Worm (Caenorhabditis elegans) whole organism, L1 larva: ENCODE data around the gene W03F9.1.

ENCODE experiments used
- C04F5.9 ChIP-seq: sonication (generic microtip); optimal IDR thresholded peaks from 2 replicates; lab custom pipeline; 2016; ENCODE audit warnings: missing genetic modification characterization, missing compliant biosample characterization
- F16B12.6 ChIP-seq: fragments of 150-350 bp; optimal IDR thresholded peaks from 2 replicates; lab custom pipeline; 2014; ENCODE audit warnings: missing biosample characterization, missing genetic modification characterization
- Y116A8C.19 ChIP-seq: sonication (generic microtip); optimal IDR thresholded peaks from 2 replicates; lab custom pipeline; 2016; ENCODE audit warnings: missing compliant biosample characterization, missing genetic modification characterization, borderline replicate concordance
- aha-1 ChIP-seq: fragments of 150-350 bp; optimal IDR thresholded peaks from 2 replicates; lab custom pipeline; 2014; ENCODE audit warnings: missing biosample characterization, missing genetic modification characterization
- ceh-8 ChIP-seq: fragments of 200-800 bp; sonication (Bioruptor generic); optimal IDR thresholded peaks from 2 replicates; lab custom pipeline; 2018; ENCODE audit warnings: mild to moderate bottlenecking, missing genetic modification characterization, moderate library complexity, missing compliant biosample characterization
- ceh-82 ChIP-seq, 3 experiments: fragments of 150-350 bp in 1 of 3; sonication (generic microtip) in 2 of 3; optimal IDR thresholded peaks; 2 replicates each; lab custom pipeline; 2014 to 2017; ENCODE audit warnings: missing biosample characterization in 3 of 3, missing genetic modification characterization in 3 of 3
- ces-1 ChIP-seq: fragments of 150-350 bp; optimal IDR thresholded peaks from 2 replicates; lab custom pipeline; 2014; ENCODE audit warnings: missing biosample characterization, missing genetic modification reagents, missing genetic modification characterization
- dpl-1 ChIP-seq, 3 experiments: fragments of 150-350 bp in 2 of 3; sonication (generic microtip) in 1 of 3; optimal IDR thresholded peaks; 2 replicates each; lab custom pipeline; 2014 to 2017; ENCODE audit warnings: missing biosample characterization in 3 of 3, missing genetic modification characterization in 3 of 3, missing genetic modification reagents in 3 of 3
- dsc-1 ChIP-seq: sonication (generic microtip); optimal IDR thresholded peaks from 2 replicates; lab custom pipeline; 2016; ENCODE audit warnings: mild to moderate bottlenecking, missing genetic modification characterization, missing compliant biosample characterization
- efl-1 ChIP-seq, 4 experiments: fragments of 150-350 bp; optimal IDR thresholded peaks in 3 of 4; peaks in 1 of 4; 1 replicate in 1 of 4; 2 replicates in 3 of 4; lab custom pipeline; 2014; ENCODE audit warnings: missing biosample characterization in 2 of 4, missing genetic modification characterization in 2 of 4, missing genetic modification reagents in 2 of 4
- egl-27 ChIP-seq, 2 experiments: fragments of 150-350 bp in 1 of 2; sonication (generic microtip); optimal IDR thresholded peaks; 3 replicates each; lab custom pipeline; 2017 to 2018; ENCODE audit warnings: missing biosample characterization in 2 of 2, missing genetic modification characterization in 2 of 2, missing genetic modification reagents in 2 of 2
- elt-3 ChIP-seq, 6 experiments: fragments of 150-350 bp in 1 of 6; sonication (generic microtip); optimal IDR thresholded peaks; 2 replicates each; lab custom pipeline; 2017 to 2018; ENCODE audit warnings: missing biosample characterization in 6 of 6, missing genetic modification characterization in 6 of 6, inconsistent platforms in 1 of 6
- ets-5 ChIP-seq: fragments of 200-800 bp; sonication (Bioruptor generic); IDR thresholded peaks from 2 replicates; pipeline ENCODE4 v1.3.6; 2022; ENCODE audit warnings: missing genetic modification characterization, missing compliant biosample characterization
- fos-1 ChIP-seq: fragments of 150-350 bp; optimal IDR thresholded peaks from 2 replicates; lab custom pipeline; 2014; ENCODE audit warnings: missing biosample characterization, missing genetic modification characterization
- hlh-4 ChIP-seq: sonication (generic microtip); optimal IDR thresholded peaks from 2 replicates; lab custom pipeline; 2016; ENCODE audit warnings: mild to moderate bottlenecking, missing genetic modification characterization, missing compliant biosample characterization
- lin-14 ChIP-seq: fragments of 200-800 bp; sonication (Bioruptor generic); optimal IDR thresholded peaks from 2 replicates; lab custom pipeline; 2018; ENCODE audit warnings: mild to moderate bottlenecking, missing genetic modification characterization, moderate library complexity, missing compliant biosample characterization
- lin-35 ChIP-seq, 2 experiments: fragments of 150-350 bp; optimal IDR thresholded peaks; 2 replicates each; lab custom pipeline; 2014; ENCODE audit warnings: missing biosample characterization in 2 of 2, missing genetic modification characterization in 2 of 2, missing genetic modification reagents in 2 of 2
- lin-39 ChIP-seq: fragments of 150-350 bp; optimal IDR thresholded peaks from 2 replicates; lab custom pipeline; 2014; ENCODE audit warnings: missing biosample characterization, missing genetic modification reagents, missing genetic modification characterization
- mab-9 ChIP-seq: fragments of 200-800 bp; sonication (Bioruptor generic); IDR thresholded peaks from 2 replicates; pipeline ENCODE4 v1.3.6; 2022; ENCODE audit warnings: missing genetic modification reagents, missing genetic modification characterization, missing compliant biosample characterization
- mdl-1 ChIP-seq, 2 experiments: fragments of 150-350 bp; optimal IDR thresholded peaks; 2 replicates each; lab custom pipeline; 2014 to 2017; ENCODE audit warnings: missing biosample characterization in 2 of 2, missing genetic modification characterization in 2 of 2, inconsistent platforms in 1 of 2
- mef-2 ChIP-seq: fragments of 150-350 bp; optimal IDR thresholded peaks from 2 replicates; lab custom pipeline; 2014; ENCODE audit warnings: missing biosample characterization, missing genetic modification characterization
- nhr-11 ChIP-seq: fragments of 150-350 bp; optimal IDR thresholded peaks from 2 replicates; lab custom pipeline; 2014; ENCODE audit warnings: missing biosample characterization, missing genetic modification characterization
- nhr-19 ChIP-seq: fragments of 200-800 bp; sonication (Bioruptor generic); conservative IDR thresholded peaks from 2 replicates; pipeline ENCODE4 v1.3.6; 2022; ENCODE audit warnings: missing genetic modification characterization, missing compliant biosample characterization
- nhr-20 ChIP-seq: sonication (generic microtip); optimal IDR thresholded peaks from 2 replicates; lab custom pipeline; 2016; ENCODE audit warnings: mild to moderate bottlenecking, missing genetic modification characterization, missing compliant biosample characterization
- nhr-237 ChIP-seq: fragments of 150-350 bp; optimal IDR thresholded peaks from 2 replicates; lab custom pipeline; 2014; ENCODE audit warnings: missing biosample characterization, missing genetic modification characterization
- nhr-47 ChIP-seq: sonication (generic microtip); optimal IDR thresholded peaks from 2 replicates; lab custom pipeline; 2016; ENCODE audit warnings: mild to moderate bottlenecking, missing genetic modification characterization, moderate library complexity, missing compliant biosample characterization
- nhr-71 ChIP-seq: sonication (generic microtip); optimal IDR thresholded peaks from 2 replicates; lab custom pipeline; 2016; ENCODE audit warnings: mild to moderate bottlenecking, missing genetic modification characterization, moderate library complexity, missing compliant biosample characterization
- nhr-85 ChIP-seq: sonication (generic microtip); peaks from one replicate; lab custom pipeline; 2016; ENCODE audit warnings: missing genetic modification characterization, inconsistent platforms, missing compliant biosample characterization
- nhr-90 ChIP-seq: sonication (generic microtip); optimal IDR thresholded peaks from 2 replicates; lab custom pipeline; 2016; ENCODE audit warnings: mild to moderate bottlenecking, missing genetic modification characterization, missing compliant biosample characterization; ENCODE audit not compliant: poor library complexity
- pax-3 ChIP-seq: fragments of 200-800 bp; sonication (Bioruptor generic); optimal IDR thresholded peaks from 2 replicates; lab custom pipeline; 2018; ENCODE audit warnings: mild to moderate bottlenecking, missing genetic modification characterization, moderate library complexity, missing compliant biosample characterization
- rnt-1 ChIP-seq: sonication (generic microtip); optimal IDR thresholded peaks from 2 replicates; lab custom pipeline; 2016; ENCODE audit warnings: mild to moderate bottlenecking, missing genetic modification characterization, moderate library complexity, missing compliant biosample characterization
- snpc-4 ChIP-seq: fragments of 150-350 bp; optimal IDR thresholded peaks from 2 replicates; lab custom pipeline; 2014; ENCODE audit warnings: missing biosample characterization, missing genetic modification characterization
- snu-23 ChIP-seq: sonication (generic microtip); optimal IDR thresholded peaks from 2 replicates; lab custom pipeline; 2016; ENCODE audit warnings: missing genetic modification characterization, missing compliant biosample characterization
- sptf-1 ChIP-seq: fragments of 150-350 bp; optimal IDR thresholded peaks from 2 replicates; lab custom pipeline; 2014; ENCODE audit warnings: missing biosample characterization, missing genetic modification characterization
- swsn-7 ChIP-seq: sonication (generic microtip); optimal IDR thresholded peaks from 2 replicates; lab custom pipeline; 2016; ENCODE audit warnings: missing genetic modification characterization, missing compliant biosample characterization
- tbx-2 ChIP-seq: sonication (generic microtip); optimal IDR thresholded peaks from 2 replicates; lab custom pipeline; 2016; ENCODE audit warnings: missing genetic modification characterization, missing compliant biosample characterization
- tlp-1 ChIP-seq: fragments of 150-350 bp; optimal IDR thresholded peaks from 2 replicates; lab custom pipeline; 2014; ENCODE audit warnings: missing biosample characterization, missing genetic modification characterization
- unc-30 ChIP-seq: sonication (generic microtip); optimal IDR thresholded peaks from 2 replicates; lab custom pipeline; 2017; ENCODE audit warnings: missing biosample characterization, missing genetic modification characterization
- unc-62 ChIP-seq: fragments of 150-350 bp; optimal IDR thresholded peaks from 2 replicates; lab custom pipeline; 2014; ENCODE audit warnings: missing biosample characterization, missing genetic modification reagents, missing genetic modification characterization
- unc-86 ChIP-seq: sonication (generic microtip); optimal IDR thresholded peaks from 2 replicates; lab custom pipeline; 2016; ENCODE audit warnings: missing genetic modification characterization, missing compliant biosample characterization
- unc-98 ChIP-seq: fragments of 200-800 bp; sonication (Bioruptor generic); IDR thresholded peaks from 2 replicates; pipeline ENCODE4 v1.3.6; 2022; ENCODE audit warnings: missing genetic modification characterization, missing compliant biosample characterization
- vab-15 ChIP-seq: sonication (generic microtip); optimal IDR thresholded peaks from 2 replicates; lab custom pipeline; 2017; ENCODE audit warnings: missing genotype, mild to moderate bottlenecking, missing genetic modification characterization, missing compliant biosample characterization
- zag-1 ChIP-seq: fragments of 150-350 bp; optimal IDR thresholded peaks from 2 replicates; lab custom pipeline; 2014; ENCODE audit warnings: missing biosample characterization, missing genetic modification characterization
- ztf-11 ChIP-seq, 2 experiments: sonication (generic microtip); optimal IDR thresholded peaks; 2 replicates each; lab custom pipeline; 2016 to 2017; ENCODE audit warnings: missing genetic modification characterization in 2 of 2, missing biosample characterization in 1 of 2, missing compliant biosample characterization in 1 of 2
- ztf-4 ChIP-seq: fragments of 150-350 bp; optimal IDR thresholded peaks from 2 replicates; lab custom pipeline; 2014; ENCODE audit warnings: missing biosample characterization, missing genetic modification characterization

Gene W03F9.1

ce11 chrV:155215-155614 is 28.7 kb upstream of the W03F9.1 start:
- TF ChIP-seq nhr-90 (tag; lab: Kevin White, UChicago) (peak; percentile 33), ztf-4 (tag; lab: Kevin White, UChicago) (no peak), egl-27 (tag; optimal IDR thresholded peaks at IDR 0.05; lab: Kevin White, UChicago) (no peak), snpc-4 (tag; lab: Kevin White, UChicago) (no peak), tlp-1 (tag; lab: Kevin White, UChicago) (no peak), ces-1 (no peak), lin-14 (GFP tag; lab: Kevin White, UChicago) (peak; percentile 73), C04F5.9 (tag; lab: Kevin White, UChicago) (no peak), mab-9 (no peak), ceh-82 (tag; optimal IDR thresholded peaks at IDR 0.05; lab: Kevin White, UChicago) (peak in 1 of 3 experiments; percentile 14), mef-2 (tag; lab: Kevin White, UChicago) (no peak), Y116A8C.19 (tag; lab: Kevin White, UChicago) (no peak), nhr-71 (tag; lab: Kevin White, UChicago) (peak; percentile 62), rnt-1 (peak; percentile 18), nhr-11 (tag; lab: Kevin White, UChicago) (no peak), fos-1 (no peak), zag-1 (tag; lab: Kevin White, UChicago) (no peak), nhr-19 (GFP tag; lab: Robert Waterston, UW) (peak; percentile 13; the same call in 1 of the 2 replicates), nhr-85 (tag; lab: Kevin White, UChicago) (peak; percentile 72), lin-39 (no peak), snu-23 (GFP tag; lab: Kevin White, UChicago) (peak; percentile 33), efl-1 (optimal IDR thresholded peaks at IDR 0.05; lab: Kevin White, UChicago) (peak; percentile 20 to 50), efl-1 (GFP tag; optimal IDR thresholded peaks at IDR 0.05 in 1 of 2; lab: Kevin White, UChicago) (peak; percentile 26 to 93), nhr-47 (tag; lab: Kevin White, UChicago) (peak; percentile 26), dsc-1 (tag; lab: Kevin White, UChicago) (peak; percentile 58), F16B12.6 (tag; lab: Kevin White, UChicago) (no peak), dpl-1 (GFP tag; optimal IDR thresholded peaks at IDR 0.05; lab: Kevin White, UChicago) (peak in 2 of 3 experiments; percentile 22 to 35), elt-3 (tag; optimal IDR thresholded peaks at IDR 0.05; lab: Kevin White, UChicago) (no peak), lin-35 (GFP tag; optimal IDR thresholded peaks at IDR 0.05; lab: Kevin White, UChicago) (peak in 1 of 2 experiments; percentile 40), nhr-20 (tag; lab: Kevin White, UChicago) (peak; percentile 69), pax-3 (no peak), sptf-1 (tag; lab: Kevin White, UChicago) (no peak), tbx-2 (tag; lab: Kevin White, UChicago) (peak; percentile 31), mdl-1 (tag; optimal IDR thresholded peaks at IDR 0.05; lab: Kevin White, UChicago) (peak in 1 of 2 experiments; percentile 77), swsn-7 (tag; lab: Kevin White, UChicago) (peak; percentile 16)

ce11 chrV:153867-154266 is 27.3 kb upstream of the W03F9.1 start:
- TF ChIP-seq lin-35 (GFP tag; optimal IDR thresholded peaks at IDR 0.05; lab: Kevin White, UChicago), result no peak
- no peak for TF ChIP-seq hlh-4 (tag; lab: Kevin White, UChicago)
- no peak for TF ChIP-seq rnt-1
- no peak for TF ChIP-seq unc-62 (GFP tag; lab: Kevin White, UChicago)
- TF ChIP-seq unc-86 (tag; lab: Kevin White, UChicago), result no peak
- TF ChIP-seq vab-15 (tag; lab: Kevin White, UChicago), result no peak
- TF ChIP-seq nhr-237, result no peak
- TF ChIP-seq aha-1 (tag; lab: Kevin White, UChicago), result no peak
- no peak for TF ChIP-seq unc-98
- TF ChIP-seq ceh-8 (GFP tag; lab: Kevin White, UChicago), result no peak
- no peak for TF ChIP-seq unc-30 (tag; lab: Kevin White, UChicago)
- no peak for TF ChIP-seq egl-27 (tag; optimal IDR thresholded peaks at IDR 0.05; lab: Kevin White, UChicago)
- TF ChIP-seq ztf-11 (tag; optimal IDR thresholded peaks at IDR 0.05; lab: Kevin White, UChicago), result no peak
- TF ChIP-seq lin-39, result no peak
- no peak for TF ChIP-seq snpc-4 (tag; lab: Kevin White, UChicago)
- TF ChIP-seq ets-5, result no peak
